Worm (Caenorhabditis elegans) whole organism, L4/young adult: ENCODE results near the gene F43G6.7.

ENCODE experiments used
- W03F9.2 ChIP-seq: fragments of 150-350 bp; optimal IDR thresholded peaks from 2 replicates; lab custom pipeline; 2014; ENCODE audit warnings: missing biosample characterization, missing genetic modification characterization
- dao-5 ChIP-seq: sonication (generic microtip); optimal IDR thresholded peaks from 2 replicates; lab custom pipeline; 2016; ENCODE audit warnings: missing genotype, missing genetic modification characterization, moderate library complexity, missing compliant biosample characterization
- him-1 ChIP-seq: sonication (generic microtip); optimal IDR thresholded peaks from 2 replicates; lab custom pipeline; 2016; ENCODE audit warnings: missing genotype, missing genetic modification reagents, missing genetic modification characterization, missing compliant biosample characterization

DNA sequence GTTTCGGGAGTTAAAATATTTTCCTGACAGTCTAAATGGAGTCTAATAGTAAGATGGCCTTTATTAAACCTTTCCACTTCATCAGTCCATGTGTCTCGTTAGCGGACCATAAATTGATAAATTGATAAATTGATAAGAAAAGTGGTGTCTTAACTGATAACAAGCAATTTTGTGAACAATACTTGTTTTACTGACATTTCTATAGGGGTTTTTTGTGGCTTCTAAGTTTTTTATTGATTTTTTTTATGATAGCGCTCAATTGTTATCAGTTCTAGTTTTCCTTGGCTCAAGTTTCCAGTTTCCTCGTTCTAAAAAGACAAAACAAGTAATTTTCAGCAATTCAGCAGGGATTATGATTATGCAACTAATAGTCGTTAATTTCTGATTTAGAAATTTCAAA is 8.1 kb upstream of the F43G6.7 start, which contains the start of gene F43G6.17:
- TF ChIP-seq W03F9.2 (tag; lab: Kevin White, UChicago) (no peak), dao-5 (tag; lab: Kevin White, UChicago) (no peak), him-1 (tag; lab: Kevin White, UChicago) (no peak)
